Fruit fly (Drosophila melanogaster) whole organism, larva: ENCODE measurements around the gene CG1578.

Experiments used
- noc ChIP-seq: fragments of 200-800 bp; sonication (Bioruptor generic); optimal IDR thresholded peaks from 3 replicates; lab custom pipeline; 2019; ENCODE audit warnings: missing biosample characterization, mild to moderate bottlenecking, missing genetic modification characterization, moderate library complexity

The CG1578 gene

DNA sequence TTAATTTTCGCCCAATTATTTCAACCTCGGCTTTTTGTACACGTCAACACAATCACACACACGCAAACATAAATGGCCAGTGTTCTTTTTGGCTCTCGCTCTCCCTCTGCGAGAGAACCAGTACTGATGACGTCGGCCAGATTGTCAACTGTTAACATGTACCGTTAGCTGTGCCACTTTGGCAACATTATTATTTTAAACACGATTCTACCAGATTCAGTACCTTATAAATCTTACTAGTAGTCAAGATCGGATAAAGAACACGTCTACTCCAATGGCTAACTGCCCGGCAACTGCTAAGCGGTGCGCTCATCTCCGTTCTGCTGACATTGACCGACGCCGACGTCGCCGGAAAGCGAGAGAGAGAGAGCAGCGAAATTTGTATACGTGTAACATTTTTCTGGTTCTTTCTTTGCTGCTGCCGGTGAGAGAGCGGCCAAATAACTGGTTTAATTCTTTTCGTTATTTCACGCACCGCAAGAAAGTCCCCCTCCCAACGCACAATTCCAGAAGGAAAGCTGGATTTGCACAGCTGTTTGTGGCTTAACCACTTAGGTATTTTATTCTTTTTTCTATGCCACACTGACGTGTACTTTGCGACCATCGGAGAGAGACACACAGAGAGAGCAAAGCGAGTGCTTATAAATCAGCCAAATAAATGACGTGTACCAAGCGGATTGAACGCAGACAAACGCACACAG is 11.1 kb downstream of the CG1578 start:
- TF ChIP-seq noc (tag; lab: Kevin White, UChicago), result peak; percentile 34

DNA sequence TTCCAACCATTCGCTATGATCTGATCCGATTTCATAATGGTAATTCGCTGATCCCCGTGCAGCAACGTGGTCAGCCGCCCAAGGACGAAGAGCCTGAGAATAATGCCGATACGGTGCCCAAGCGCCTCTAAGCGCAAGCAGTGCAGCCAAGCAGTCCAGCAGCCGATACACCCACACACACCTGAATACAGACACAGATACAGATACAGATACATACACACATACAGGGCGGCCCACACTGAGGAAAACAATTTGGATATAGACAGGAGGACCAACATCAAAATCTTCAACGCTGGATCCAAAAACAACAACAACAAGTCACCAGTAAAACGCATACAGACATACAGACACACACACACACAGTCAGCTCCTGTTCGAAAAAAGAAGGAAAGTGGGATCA is 16.4 kb downstream of the CG1578 start:
- no peak for TF ChIP-seq noc (tag; lab: Kevin White, UChicago)

- no peak for TF ChIP-seq noc (tag; lab: Kevin White, UChicago)
Observed at dm6 chrX:11798522-11798921, 17.8 kb downstream of the CG1578 start.

- no peak for TF ChIP-seq noc (tag; lab: Kevin White, UChicago)
Observed at dm6 chrX:11796925-11797324, 19.4 kb downstream of the CG1578 start.

dm6 chrX:11793434-11793833 is 22.9 kb downstream of the CG1578 start:
- no peak for TF ChIP-seq noc (tag; lab: Kevin White, UChicago)

DNA sequence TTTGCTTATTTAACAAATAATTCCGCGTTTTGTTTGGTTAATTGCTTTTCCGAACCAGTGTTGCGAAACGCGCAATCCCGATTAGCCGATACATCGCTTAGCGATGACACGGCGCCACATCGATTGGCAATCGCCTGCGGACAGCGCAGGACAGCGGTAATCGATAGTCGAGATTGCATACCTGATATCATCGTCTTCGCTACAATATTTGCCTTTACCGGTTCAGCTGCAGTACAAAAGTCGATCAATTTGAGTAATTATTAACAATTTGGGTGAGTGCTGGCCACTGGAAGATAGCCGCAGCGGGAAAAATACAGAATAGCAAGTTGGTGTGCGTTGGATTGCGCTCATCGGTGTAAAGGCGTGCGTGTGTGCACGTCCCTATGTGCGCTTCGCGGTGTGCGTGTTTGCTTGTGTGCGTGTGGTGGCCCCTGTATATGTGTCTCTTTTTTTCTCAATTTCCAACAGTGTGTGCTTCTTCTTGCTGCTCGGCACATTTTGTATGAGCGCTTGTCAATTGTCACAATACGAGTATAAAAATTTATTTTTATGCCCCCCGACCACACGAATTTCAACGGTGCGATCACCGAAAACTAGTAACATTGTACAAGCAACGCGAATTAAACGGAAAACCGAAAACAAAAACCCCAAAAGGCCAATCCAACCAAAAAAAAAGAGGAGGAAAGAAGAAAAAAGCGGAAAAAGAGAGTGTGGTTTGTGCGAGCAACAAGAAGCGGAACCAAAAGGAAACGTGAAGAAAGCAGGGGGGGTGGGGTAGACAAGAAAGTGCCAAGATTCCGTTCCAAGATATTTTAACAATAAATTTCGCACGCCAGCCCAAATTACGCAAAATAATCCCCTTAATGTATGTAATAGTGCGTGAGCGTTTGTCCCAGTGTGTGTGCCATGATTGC is 23.7 kb downstream of the CG1578 start, which contains the start of gene CkIIbeta:
Gene CkIIbeta (plus strand): TSS at position 119 of the 914 bp plus-strand sequence.
- peak; percentile 33 for TF ChIP-seq noc (tag; lab: Kevin White, UChicago)

- TF ChIP-seq noc (tag; lab: Kevin White, UChicago), result peak; percentile 46
Observed at dm6 chrX:11788187-11788870, 28.0 kb downstream of the CG1578 start.

DNA sequence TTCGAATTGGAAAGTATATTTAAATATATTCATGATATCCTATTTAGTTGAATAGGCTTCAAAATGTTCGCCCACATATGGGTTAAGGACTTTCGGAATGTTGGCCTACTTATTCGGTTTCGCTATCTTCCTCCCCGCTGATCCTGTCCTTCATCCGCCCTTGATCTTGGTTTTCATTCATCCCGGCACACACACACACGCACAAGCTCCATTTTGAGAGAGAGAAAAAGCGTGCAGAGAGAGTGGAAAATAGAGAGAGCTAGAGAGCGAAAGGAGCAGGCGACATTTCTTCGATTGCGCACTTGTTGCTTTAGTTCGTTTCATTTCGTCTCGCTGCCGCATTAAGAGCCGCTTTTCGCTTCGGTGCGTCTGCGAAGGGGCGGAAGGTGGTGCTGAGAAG is 29.3 kb downstream of the CG1578 start, which contains the start of gene Karl:
Gene Karl (plus strand): TSS at position 301 of the 400 bp plus-strand sequence.
- no peak for TF ChIP-seq noc (tag; lab: Kevin White, UChicago)

- TF ChIP-seq noc (tag; lab: Kevin White, UChicago), result no peak
Observed at dm6 chrX:11784997-11785396, 31.4 kb downstream of the CG1578 start.

DNA sequence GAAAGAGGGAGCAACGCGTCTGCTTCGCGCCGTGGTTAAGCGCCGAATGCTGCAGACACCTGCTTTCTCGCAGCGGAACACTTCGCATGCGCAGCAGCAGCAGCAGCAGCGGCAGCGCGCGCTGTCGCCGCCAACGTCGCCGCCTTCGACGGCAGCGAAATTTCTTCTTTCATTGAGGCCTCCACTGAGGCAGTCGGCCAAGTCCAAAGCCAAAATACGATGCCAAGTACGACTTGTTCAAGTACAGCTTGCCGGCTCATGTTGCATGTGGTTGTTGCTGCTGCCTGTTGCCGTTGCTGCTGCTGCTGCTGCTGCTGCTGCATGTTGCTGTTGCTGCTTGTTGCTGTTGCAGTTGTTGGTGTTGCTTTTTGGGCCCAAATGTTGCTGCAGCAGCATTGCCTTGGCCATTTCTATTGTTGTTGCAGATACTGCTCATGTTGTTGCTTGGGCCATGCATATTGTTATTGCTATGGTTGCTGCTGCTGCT is 37.6 kb downstream of the CG1578 start, which contains the start of gene dy:
Gene dy (minus strand): TSS at position 51 of the 487 bp plus-strand sequence.
- TF ChIP-seq noc (tag; lab: Kevin White, UChicago), result no peak

DNA sequence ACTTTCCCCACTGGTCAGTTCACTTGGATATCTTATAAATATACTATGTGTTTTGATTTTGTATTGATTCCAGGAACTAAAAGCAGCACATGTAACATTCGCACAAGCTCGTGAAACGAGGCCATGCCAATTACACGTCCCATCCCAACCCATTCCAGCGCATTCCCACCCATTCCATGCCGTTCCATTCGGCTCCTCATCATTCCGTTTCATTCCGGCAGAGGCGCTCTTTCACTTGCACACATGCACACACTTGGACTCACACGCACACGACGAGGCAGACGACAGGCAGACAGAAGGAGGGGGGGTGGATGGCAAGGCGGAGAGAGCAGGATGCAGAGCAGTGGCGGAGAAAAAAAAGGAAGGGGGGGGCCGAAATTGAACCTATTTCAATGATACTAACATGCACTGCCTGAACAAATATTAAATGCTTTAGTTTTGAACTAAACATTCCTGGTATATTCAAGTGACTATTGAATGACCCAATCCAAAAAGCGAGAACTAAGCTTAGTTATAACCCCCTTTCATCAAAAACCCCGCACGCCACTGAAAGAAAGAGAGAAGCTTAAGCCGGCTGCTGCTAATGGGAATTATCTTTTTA is 40.3 kb downstream of the CG1578 start:
- TF ChIP-seq noc (tag; lab: Kevin White, UChicago), result no peak

DNA sequence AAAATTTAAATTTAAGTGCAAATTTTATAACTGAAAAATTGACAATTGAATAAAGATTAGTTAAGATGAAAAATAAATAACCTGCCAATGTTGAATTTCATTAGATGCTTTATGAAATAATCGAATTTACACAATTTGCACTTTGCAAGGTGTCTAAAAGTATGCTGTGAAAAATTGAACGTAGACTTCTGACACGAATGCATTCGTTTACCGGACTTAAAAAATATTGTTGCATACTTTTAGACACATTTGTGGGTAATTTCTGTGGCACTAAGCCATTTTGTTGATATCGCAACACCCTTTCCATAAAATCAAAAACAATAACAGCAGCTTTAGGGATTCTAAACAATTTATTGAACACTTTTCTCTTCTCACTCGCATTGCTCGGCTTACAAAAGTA is 46.9 kb downstream of the CG1578 start:
- TF ChIP-seq noc (tag; lab: Kevin White, UChicago), result no peak

dm6 chrX:11764540-11765136 is 51.7 kb downstream of the CG1578 start, which contains the start of gene CG9360:
CG9360 (minus strand) TSS chrX:11764590.
- no peak for TF ChIP-seq noc (tag; lab: Kevin White, UChicago)
